Fruit fly (Drosophila melanogaster) whole organism, embryonic: Measurements from ENCODE around the gene Cisd2.
A peak's percentile ranks its signal among the peaks of the same experiment; 100 is the strongest.

Experiments used
- B-H2 ChIP-seq: fragments of 200-800 bp; sonication (Bioruptor generic); optimal IDR thresholded peaks from 2 replicates; lab custom pipeline; 2018; ENCODE audit warnings: missing biosample characterization, mild to moderate bottlenecking, missing genetic modification characterization
- CG10147 ChIP-seq: fragments of 200-800 bp; sonication (Bioruptor generic); optimal IDR thresholded peaks from 2 replicates; lab custom pipeline; 2019; ENCODE audit warnings: missing biosample characterization, mild to moderate bottlenecking, missing genetic modification characterization, moderate library complexity
- CG11456 ChIP-seq: fragments of 200-800 bp; sonication (Bioruptor generic); IDR thresholded peaks from 3 replicates; pipeline ENCODE4 v1.3.6; 2022; ENCODE audit warnings: missing biosample characterization, missing genetic modification characterization
- CG12236 ChIP-seq: fragments of 200-800 bp; sonication (Bioruptor generic); optimal IDR thresholded peaks from 2 replicates; lab custom pipeline; 2016; ENCODE audit warnings: missing biosample characterization, missing genetic modification characterization
- CG12391 ChIP-seq: fragments of 200-800 bp; sonication (Bioruptor generic); optimal IDR thresholded peaks from 3 replicates; lab custom pipeline; 2018; ENCODE audit warnings: missing biosample characterization, mild to moderate bottlenecking, missing genetic modification characterization, moderate library complexity
- CG12659 ChIP-seq: fragments of 200-800 bp; sonication (Bioruptor generic); optimal IDR thresholded peaks from 3 replicates; lab custom pipeline; 2017; ENCODE audit warnings: mild to moderate bottlenecking, missing biosample characterization, missing genetic modification reagents, missing genetic modification characterization
- CG15269 ChIP-seq: fragments of 200-800 bp; sonication (Bioruptor generic); optimal IDR thresholded peaks from 2 replicates; lab custom pipeline; 2018; ENCODE audit warnings: missing biosample characterization, mild to moderate bottlenecking, missing genetic modification characterization, moderate library complexity
- CG17359 ChIP-seq: fragments of 200-800 bp; sonication (Bioruptor generic); optimal IDR thresholded peaks from 3 replicates; lab custom pipeline; 2018; ENCODE audit warnings: missing biosample characterization, mild to moderate bottlenecking, missing genetic modification characterization, moderate library complexity
- CG17568 ChIP-seq: fragments of 200-800 bp; sonication (Bioruptor generic); optimal IDR thresholded peaks from 2 replicates; lab custom pipeline; 2018; ENCODE audit warnings: missing biosample characterization, mild to moderate bottlenecking, missing genetic modification characterization, moderate library complexity
- CG2129 ChIP-seq: fragments of 200-800 bp; sonication (Bioruptor generic); IDR thresholded peaks from 2 replicates; pipeline ENCODE4 v1.3.6; 2022; ENCODE audit warnings: missing biosample characterization, missing genetic modification characterization; ENCODE audit not compliant: partially characterized antibody
- CG2678 ChIP-seq: fragments of 200-800 bp; sonication (Bioruptor generic); optimal IDR thresholded peaks from 3 replicates; lab custom pipeline; 2019; ENCODE audit warnings: missing biosample characterization, mild to moderate bottlenecking, missing genetic modification characterization, moderate library complexity
- CG7556 ChIP-seq: fragments of 200-800 bp; sonication (Bioruptor generic); optimal IDR thresholded peaks from 2 replicates; lab custom pipeline; 2017; ENCODE audit warnings: missing biosample characterization, mild to moderate bottlenecking, missing genetic modification characterization
- CG7839 ChIP-seq: fragments of 200-800 bp; sonication (Bioruptor generic); optimal IDR thresholded peaks from 3 replicates; lab custom pipeline; 2018; ENCODE audit warnings: missing biosample characterization, mild to moderate bottlenecking, missing genetic modification characterization, moderate library complexity
- CG8924 ChIP-seq: fragments of 200-800 bp; optimal IDR thresholded peaks from 3 replicates; lab custom pipeline; 2019; ENCODE audit warnings: missing biosample characterization, mild to moderate bottlenecking, missing genetic modification characterization, moderate library complexity
- CG8944 ChIP-seq: fragments of 200-800 bp; sonication (Bioruptor generic); optimal IDR thresholded peaks from 3 replicates; lab custom pipeline; 2016; ENCODE audit warnings: missing biosample characterization, missing genetic modification characterization
- CG9215 ChIP-seq: fragments of 200-800 bp; sonication (Bioruptor generic); IDR thresholded peaks from 2 replicates; pipeline ENCODE4 v1.3.6; 2022; ENCODE audit warnings: missing biosample characterization, missing genetic modification characterization
- CG9437 ChIP-seq: fragments of 200-800 bp; sonication (Bioruptor generic); optimal IDR thresholded peaks from 2 replicates; lab custom pipeline; 2018; ENCODE audit warnings: missing biosample characterization, mild to moderate bottlenecking, missing genetic modification characterization
- Camta ChIP-seq: fragments of 200-800 bp; sonication (Bioruptor generic); optimal IDR thresholded peaks from 2 replicates; lab custom pipeline; 2016; ENCODE audit warnings: missing biosample characterization, missing genetic modification characterization
- CoRest ChIP-seq: fragments of 200-800 bp; sonication (Bioruptor generic); optimal IDR thresholded peaks from 3 replicates; lab custom pipeline; 2018; ENCODE audit warnings: missing biosample characterization, mild to moderate bottlenecking, missing genetic modification characterization, moderate library complexity
- D19A ChIP-seq: fragments of 200-800 bp; optimal IDR thresholded peaks from 3 replicates; lab custom pipeline; 2019; ENCODE audit warnings: missing biosample characterization, mild to moderate bottlenecking, missing genetic modification characterization, moderate library complexity
- Dek ChIP-seq: fragments of 200-800 bp; sonication (Bioruptor generic); optimal IDR thresholded peaks from 3 replicates; lab custom pipeline; 2019; ENCODE audit warnings: missing biosample characterization, mild to moderate bottlenecking, missing genetic modification characterization, moderate library complexity
- Dip3 ChIP-seq: fragments of 200-800 bp; sonication (Bioruptor generic); optimal IDR thresholded peaks from 3 replicates; lab custom pipeline; 2016; ENCODE audit warnings: missing biosample characterization, missing genetic modification characterization
- Gsc ChIP-seq: fragments of 200-800 bp; sonication (Bioruptor generic); IDR thresholded peaks from 2 replicates; pipeline ENCODE4 v1.3.6; 2022; ENCODE audit warnings: missing biosample characterization, missing genetic modification characterization
- Hr51 ChIP-seq, 2 experiments: fragments of 200-800 bp; sonication (Bioruptor generic); optimal IDR thresholded peaks; 2 replicates in 1 of 2; 3 replicates in 1 of 2; lab custom pipeline; 2016 to 2018; ENCODE audit warnings: missing biosample characterization in 2 of 2, missing genetic modification characterization in 2 of 2, mild to moderate bottlenecking in 1 of 2, moderate library complexity in 1 of 2
- PHDP ChIP-seq: fragments of 200-800 bp; sonication (Bioruptor generic); optimal IDR thresholded peaks from 3 replicates; lab custom pipeline; 2018; ENCODE audit warnings: missing biosample characterization, mild to moderate bottlenecking, missing genetic modification characterization, moderate library complexity
- Side ChIP-seq: fragments of 200-800 bp; sonication (Bioruptor generic); optimal IDR thresholded peaks from 2 replicates; lab custom pipeline; 2016; ENCODE audit warnings: missing biosample characterization, missing genetic modification characterization
- amos ChIP-seq: fragments of 200-800 bp; sonication (Bioruptor generic); IDR thresholded peaks from 2 replicates; pipeline ENCODE4 v1.3.6; 2022; ENCODE audit warnings: missing biosample characterization, missing genetic modification characterization; ENCODE audit not compliant: partially characterized antibody
- ara ChIP-seq: fragments of 200-800 bp; sonication (Bioruptor generic); IDR thresholded peaks from 2 replicates; pipeline ENCODE4 v1.3.6; 2022; ENCODE audit warnings: missing biosample characterization, missing genetic modification characterization
- chif ChIP-seq, 2 experiments: fragments of 200-800 bp; sonication (Bioruptor generic); optimal IDR thresholded peaks; 3 replicates each; lab custom pipeline; 2016; ENCODE audit warnings: missing biosample characterization in 2 of 2, missing genetic modification characterization in 2 of 2
- dmrt99B ChIP-seq: fragments of 200-800 bp; sonication (Bioruptor generic); optimal IDR thresholded peaks from 2 replicates; lab custom pipeline; 2018; ENCODE audit warnings: missing biosample characterization, mild to moderate bottlenecking, missing genetic modification characterization, moderate library complexity
- gcm2 ChIP-seq: fragments of 200-800 bp; sonication (Bioruptor generic); optimal IDR thresholded peaks from 2 replicates; lab custom pipeline; 2016; ENCODE audit warnings: missing biosample characterization, missing genetic modification characterization
- gem ChIP-seq: fragments of 200-800 bp; sonication (Bioruptor generic); optimal IDR thresholded peaks from 2 replicates; lab custom pipeline; 2019; ENCODE audit warnings: missing biosample characterization, mild to moderate bottlenecking, missing genetic modification characterization, moderate library complexity
- hkb ChIP-seq, 2 experiments: fragments of 200-800 bp in 1 of 2; fragments of >200 bp in 1 of 2; sonication (Bioruptor generic) in 1 of 2; IDR thresholded peaks in 1 of 2; optimal IDR thresholded peaks in 1 of 2; 2 replicates each; pipeline versions ENCODE4 v1.3.6 to Lab custom; 2017 to 2022; ENCODE audit warnings: missing biosample characterization in 1 of 2, missing genetic modification characterization in 1 of 2
- ind ChIP-seq: fragments of 200-800 bp; sonication (Bioruptor generic); optimal IDR thresholded peaks from 3 replicates; lab custom pipeline; 2016; ENCODE audit warnings: missing biosample characterization, missing genetic modification characterization
- klu ChIP-seq: fragments of 200-800 bp; sonication (Bioruptor generic); IDR thresholded peaks from 2 replicates; pipeline ENCODE4 v1.3.6; 2022; ENCODE audit warnings: missing biosample characterization, missing genetic modification characterization
- lmd ChIP-seq: fragments of 200-800 bp; sonication (Bioruptor generic); IDR thresholded peaks from 2 replicates; pipeline ENCODE4 v1.3.6; 2022; ENCODE audit warnings: missing biosample characterization, missing genetic modification characterization
- maf-S ChIP-seq: fragments of 200-800 bp; sonication (Bioruptor generic); optimal IDR thresholded peaks from 2 replicates; lab custom pipeline; 2016; ENCODE audit warnings: missing biosample characterization, missing genetic modification characterization
- row ChIP-seq: fragments of 200-800 bp; sonication (Bioruptor generic); IDR thresholded peaks from 3 replicates; pipeline ENCODE4 v1.3.6; 2022; ENCODE audit warnings: missing biosample characterization, missing genetic modification characterization
- schlank ChIP-seq: fragments of 200-800 bp; sonication (Bioruptor generic); optimal IDR thresholded peaks from 2 replicates; lab custom pipeline; 2018; ENCODE audit warnings: missing biosample characterization, mild to moderate bottlenecking, missing genetic modification characterization
- sim ChIP-seq: fragments of 200-800 bp; sonication (Bioruptor generic); IDR thresholded peaks from 2 replicates; pipeline ENCODE4 v1.3.6; 2022; ENCODE audit warnings: missing biosample characterization, missing genetic modification characterization
- tap ChIP-seq: fragments of 200-800 bp; optimal IDR thresholded peaks from 3 replicates; lab custom pipeline; 2019; ENCODE audit warnings: missing biosample characterization, mild to moderate bottlenecking, missing genetic modification characterization, moderate library complexity
- ttk ChIP-seq: fragments of 200-800 bp; sonication (Bioruptor generic); IDR thresholded peaks from 2 replicates; pipeline ENCODE4 v2.1.2; 2022; ENCODE audit warnings: missing biosample characterization, missing genetic modification characterization
- twi ChIP-seq: fragments of 200-800 bp; optimal IDR thresholded peaks from 2 replicates; lab custom pipeline; 2019; ENCODE audit warnings: missing biosample characterization, mild to moderate bottlenecking, missing genetic modification characterization, moderate library complexity
- zen ChIP-seq: fragments of 200-800 bp; sonication (Bioruptor generic); optimal IDR thresholded peaks from 3 replicates; lab custom pipeline; 2018; ENCODE audit warnings: missing biosample characterization, mild to moderate bottlenecking, missing genetic modification characterization, moderate library complexity
- zen2 ChIP-seq: fragments of 200-800 bp; sonication (Bioruptor generic); IDR thresholded peaks from 3 replicates; pipeline ENCODE4 v1.3.6; 2022; ENCODE audit warnings: missing biosample characterization, missing genetic modification characterization; ENCODE audit not compliant: partially characterized antibody

Gene Cisd2

DNA sequence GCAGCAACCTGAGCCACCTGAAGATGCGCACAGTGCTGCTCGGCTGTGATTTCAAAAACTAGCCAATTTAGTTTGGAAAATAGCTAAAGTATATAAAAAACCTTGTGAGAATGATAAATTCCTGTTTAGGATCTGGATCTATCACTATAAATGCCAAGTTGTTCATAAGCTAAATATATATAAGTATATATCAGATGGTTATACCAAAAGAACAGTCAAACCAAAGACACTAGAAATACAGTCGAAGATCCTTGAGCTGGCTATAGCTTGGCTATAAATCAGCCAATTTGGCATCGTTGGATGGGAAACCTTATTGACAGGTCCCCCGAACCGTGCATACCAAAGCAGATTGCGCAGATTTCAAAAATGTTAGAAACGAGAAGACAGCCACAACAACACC lies 40.0 kb upstream of the Cisd2 start (continued):
- TF ChIP-seq gcm2 (GFP tag; lab: Kevin White, UChicago) (no peak), Dek (tag; lab: Kevin White, UChicago) (no peak), zen (tag; lab: Kevin White, UChicago) (peak; percentile 31)

DNA sequence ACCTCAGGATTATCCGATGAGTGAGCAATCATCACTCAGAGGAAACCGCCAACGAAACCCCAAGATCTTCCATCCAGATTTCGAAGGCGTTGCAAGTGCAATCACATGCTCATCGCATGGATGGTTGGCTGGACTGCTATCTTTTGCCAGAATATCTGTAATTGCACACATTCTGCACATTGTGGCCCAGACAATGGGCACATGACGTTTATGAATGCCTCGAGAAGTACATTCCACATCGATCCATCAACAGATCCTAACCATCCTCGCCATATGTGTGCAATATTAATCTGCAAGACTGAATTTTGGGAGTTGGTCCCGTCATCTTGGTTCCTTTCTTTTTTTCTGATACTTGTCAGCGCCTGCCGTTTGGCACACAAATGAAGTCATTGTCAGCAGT lies 39.3 kb upstream of the Cisd2 start:
- TF ChIP-seq CG11456 (GFP tag; lab: Robert Waterston, UW) (no peak), chif (GFP tag; optimal IDR thresholded peaks at IDR 0.05; lab: Kevin White, UChicago) (no peak), sim (no peak), twi (tag; lab: Kevin White, UChicago) (peak; percentile 97), lmd (GFP tag; lab: Robert Waterston, UW) (no peak), hkb (optimal IDR thresholded peaks at IDR 0.05; lab: Kevin White, UChicago) (no peak), hkb (GFP tag; IDR thresholded peaks at IDR 0.05; lab: Robert Waterston, UW) (no peak), CG12236 (GFP tag; lab: Kevin White, UChicago) (no peak)

DNA sequence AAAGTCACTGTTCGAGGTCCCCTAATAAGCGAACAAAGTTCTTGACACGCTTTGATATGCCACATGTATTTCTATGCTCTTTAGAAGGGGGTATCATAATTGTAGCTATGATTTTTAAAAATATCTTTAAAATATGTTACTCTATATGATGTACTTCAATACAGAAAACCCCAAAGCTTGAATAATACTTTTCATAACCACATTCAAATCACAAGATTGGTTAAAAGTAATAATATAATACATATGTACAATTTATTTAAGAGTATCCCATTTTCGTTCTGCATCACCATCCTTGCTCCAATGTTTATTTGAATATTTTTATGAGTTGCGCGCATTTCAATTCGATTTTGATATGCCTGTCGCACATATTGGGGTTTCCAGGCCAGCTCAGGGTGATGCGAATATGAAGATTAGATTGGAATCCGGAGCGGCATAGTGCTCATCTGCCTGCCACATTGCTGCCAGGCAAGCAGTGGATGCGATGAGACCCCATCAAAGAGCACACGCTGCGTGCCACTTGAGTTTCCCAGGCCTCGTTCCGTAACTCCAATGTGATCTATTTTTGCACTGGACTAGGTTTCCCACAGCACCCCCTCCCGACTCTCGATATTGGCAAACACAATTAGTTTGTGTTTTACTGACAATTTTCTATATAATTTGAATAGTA lies 36.4 kb upstream of the Cisd2 start:
- peak; percentile 13 for TF ChIP-seq CG17359 (tag; lab: Kevin White, UChicago)
- TF ChIP-seq CG8944, result no peak
- no peak for TF ChIP-seq Dip3 (GFP tag; lab: Kevin White, UChicago)
- peak; percentile 8 for TF ChIP-seq dmrt99B
- TF ChIP-seq CG11456 (GFP tag; lab: Robert Waterston, UW), result no peak
- no peak for TF ChIP-seq ara (GFP tag; lab: Robert Waterston, UW)
- TF ChIP-seq tap, result peak; percentile 3
- no peak for TF ChIP-seq CG15269 (tag; lab: Kevin White, UChicago)
- TF ChIP-seq B-H2 (GFP tag; lab: Kevin White, UChicago), result no peak
- TF ChIP-seq CG12391 (tag; lab: Kevin White, UChicago), result peak; percentile 22
- no peak for TF ChIP-seq CG17568 (GFP tag; lab: Kevin White, UChicago)
- TF ChIP-seq CG9215 (GFP tag; lab: Robert Waterston, UW), result no peak
- no peak for TF ChIP-seq CG10147
- TF ChIP-seq ttk (GFP tag; lab: Robert Waterston, UW), result no peak
- TF ChIP-seq Side (GFP tag; lab: Kevin White, UChicago), result no peak
- TF ChIP-seq klu, result no peak
- no peak for TF ChIP-seq CG12659 (GFP tag; lab: Kevin White, UChicago)
- TF ChIP-seq CoRest (tag; lab: Kevin White, UChicago), result peak; percentile 6
- TF ChIP-seq D19A, result peak; percentile 93
- no peak for TF ChIP-seq amos (GFP tag; lab: Robert Waterston, UW)
- no peak for TF ChIP-seq CG9437
- TF ChIP-seq ind (GFP tag; lab: Kevin White, UChicago), result no peak
- TF ChIP-seq gem (tag; lab: Kevin White, UChicago), result peak; percentile 31
- no peak for TF ChIP-seq Camta (GFP tag; lab: Kevin White, UChicago)
- TF ChIP-seq CG7556 (GFP tag; lab: Kevin White, UChicago), result no peak
- peak in 1 of 2 experiments; percentile 27 for TF ChIP-seq Hr51 (GFP tag; optimal IDR thresholded peaks at IDR 0.05; lab: Kevin White, UChicago)
- peak; percentile 14 for TF ChIP-seq CG8924
- peak; percentile 27 for TF ChIP-seq CG2678 (tag; lab: Kevin White, UChicago)
- no peak for TF ChIP-seq maf-S (GFP tag; lab: Kevin White, UChicago)
- peak; percentile 11 for TF ChIP-seq CG7839 (tag; lab: Kevin White, UChicago)
- TF ChIP-seq Gsc (GFP tag; lab: Robert Waterston, UW), result no peak
- peak; percentile 28 for TF ChIP-seq PHDP (tag; lab: Kevin White, UChicago)
- TF ChIP-seq CG2129 (GFP tag; lab: Robert Waterston, UW), result no peak
- peak; percentile 46 for TF ChIP-seq row (GFP tag; lab: Robert Waterston, UW)
- no peak for TF ChIP-seq schlank
- TF ChIP-seq zen2 (GFP tag; lab: Robert Waterston, UW), result no peak
